Fruit fly (Drosophila melanogaster) whole organism, embryonic: Measurements from ENCODE around the gene nonC.

Source experiments
- Antp ChIP-seq: fragments of 200-800 bp; sonication (Bioruptor generic); optimal IDR thresholded peaks from 3 replicates; lab custom pipeline; 2016; ENCODE audit warnings: missing biosample characterization, missing genetic modification characterization
- Atf3 ChIP-seq: fragments of 200-800 bp; sonication (Bioruptor generic); optimal IDR thresholded peaks from 3 replicates; lab custom pipeline; 2016; ENCODE audit warnings: missing biosample characterization, missing genetic modification characterization
- BEAF-32 ChIP-seq: fragments of 200-800 bp; sonication (Bioruptor generic); optimal IDR thresholded peaks from 3 replicates; lab custom pipeline; 2017; ENCODE audit warnings: missing biosample characterization, missing genetic modification characterization, mild to moderate bottlenecking, moderate library complexity, missing genetic modification reagents
- Bdp1 ChIP-seq: fragments of 200-800 bp; sonication (Bioruptor generic); optimal IDR thresholded peaks from 3 replicates; lab custom pipeline; 2016; ENCODE audit warnings: missing biosample characterization, missing genetic modification characterization
- BtbVII ChIP-seq: fragments of 200-800 bp; sonication (Bioruptor generic); optimal IDR thresholded peaks from 3 replicates; lab custom pipeline; 2017; ENCODE audit warnings: missing biosample characterization, mild to moderate bottlenecking, missing genetic modification characterization
- CG10147 ChIP-seq: fragments of 200-800 bp; sonication (Bioruptor generic); optimal IDR thresholded peaks from 2 replicates; lab custom pipeline; 2019; ENCODE audit warnings: missing biosample characterization, mild to moderate bottlenecking, missing genetic modification characterization, moderate library complexity
- CG10274 ChIP-seq: fragments of 200-800 bp; sonication (Bioruptor generic); optimal IDR thresholded peaks from 3 replicates; lab custom pipeline; 2017; ENCODE audit warnings: missing biosample characterization, mild to moderate bottlenecking, missing genetic modification characterization
- CG11085 ChIP-seq: fragments of 200-800 bp; sonication (Bioruptor generic); IDR thresholded peaks from 2 replicates; pipeline ENCODE4 v1.3.6; 2022; ENCODE audit warnings: missing biosample characterization, missing genetic modification characterization
- CG1529 ChIP-seq: fragments of 200-800 bp; sonication (Bioruptor generic); optimal IDR thresholded peaks from 3 replicates; lab custom pipeline; 2018; ENCODE audit warnings: missing biosample characterization, missing genetic modification characterization
- CG17612 ChIP-seq: fragments of 200-800 bp; sonication (Bioruptor generic); IDR thresholded peaks from 2 replicates; pipeline ENCODE4 v1.3.6; 2022; ENCODE audit warnings: missing biosample characterization, missing genetic modification characterization
- CG2120 ChIP-seq: fragments of 200-800 bp; sonication (Bioruptor generic); optimal IDR thresholded peaks from 3 replicates; lab custom pipeline; 2016; ENCODE audit warnings: missing biosample characterization, missing genetic modification characterization
- CG30020 ChIP-seq: fragments of 200-800 bp; optimal IDR thresholded peaks from 2 replicates; lab custom pipeline; 2019; ENCODE audit warnings: missing biosample characterization, mild to moderate bottlenecking, missing genetic modification characterization, moderate library complexity
- CG33213 ChIP-seq: fragments of 200-800 bp; sonication (Bioruptor generic); optimal IDR thresholded peaks from 3 replicates; lab custom pipeline; 2016; ENCODE audit warnings: missing biosample characterization, missing genetic modification characterization
- CG34376 ChIP-seq: fragments of 200-800 bp; sonication (Bioruptor generic); optimal IDR thresholded peaks from 2 replicates; lab custom pipeline; 2018; ENCODE audit warnings: missing biosample characterization, mild to moderate bottlenecking, missing genetic modification characterization
- CG5180 ChIP-seq: fragments of 200-800 bp; sonication (Bioruptor generic); optimal IDR thresholded peaks from 3 replicates; lab custom pipeline; 2017; ENCODE audit warnings: missing biosample characterization, missing genetic modification characterization, mild to moderate bottlenecking, moderate library complexity, missing genetic modification reagents
- CG6254 ChIP-seq: fragments of 200-800 bp; sonication (Bioruptor generic); optimal IDR thresholded peaks from 3 replicates; lab custom pipeline; 2017; ENCODE audit warnings: mild to moderate bottlenecking, missing biosample characterization, missing genetic modification reagents, missing genetic modification characterization
- CG6654 ChIP-seq: fragments of 200-800 bp; sonication (Bioruptor generic); optimal IDR thresholded peaks from 2 replicates; lab custom pipeline; 2017; ENCODE audit warnings: missing biosample characterization, mild to moderate bottlenecking, missing genetic modification characterization
- CG6689 ChIP-seq: fragments of 200-800 bp; sonication (Bioruptor generic); IDR thresholded peaks from 2 replicates; pipeline ENCODE4 v1.3.6; 2022; ENCODE audit warnings: missing biosample characterization, missing genetic modification characterization
- CG7786 ChIP-seq: fragments of 200-800 bp; sonication (Bioruptor generic); optimal IDR thresholded peaks from 2 replicates; lab custom pipeline; 2016; ENCODE audit warnings: missing biosample characterization, missing genetic modification characterization
- CG9797 ChIP-seq: fragments of 200-800 bp; sonication (Bioruptor generic); optimal IDR thresholded peaks from 3 replicates; lab custom pipeline; 2018; ENCODE audit warnings: missing biosample characterization, mild to moderate bottlenecking, missing genetic modification characterization
- CoRest ChIP-seq: fragments of 200-800 bp; sonication (Bioruptor generic); optimal IDR thresholded peaks from 3 replicates; lab custom pipeline; 2018; ENCODE audit warnings: missing biosample characterization, mild to moderate bottlenecking, missing genetic modification characterization, moderate library complexity
- GATAe ChIP-seq: fragments of 200-800 bp; sonication (Bioruptor generic); conservative IDR thresholded peaks from 2 replicates; pipeline ENCODE4 v1.3.6; 2022; ENCODE audit warnings: missing biosample characterization, missing genetic modification characterization
- H2.0 ChIP-seq: fragments of 200-800 bp; sonication (Bioruptor generic); IDR thresholded peaks from 2 replicates; pipeline ENCODE4 v1.3.6; 2022; ENCODE audit warnings: missing biosample characterization, missing genetic modification characterization
- HLH3B ChIP-seq: fragments of 200-800 bp; sonication (Bioruptor generic); IDR thresholded peaks from 2 replicates; pipeline ENCODE4 v1.3.6; 2022; ENCODE audit warnings: missing biosample characterization, missing genetic modification characterization
- Med ChIP-seq: fragments of 200-800 bp; sonication (Bioruptor generic); peaks from one replicate; lab custom pipeline; 2016; ENCODE audit warnings: missing biosample characterization, missing genetic modification characterization, mild to moderate bottlenecking, inconsistent platforms, moderate library complexity
- NC2β ChIP-seq: fragments of 200-800 bp; sonication (Bioruptor generic); optimal IDR thresholded peaks from 2 replicates; lab custom pipeline; 2016; ENCODE audit warnings: missing biosample characterization, missing genetic modification characterization
- NFAT ChIP-seq: fragments of 200-800 bp; sonication (Bioruptor generic); IDR thresholded peaks from 2 replicates; pipeline ENCODE4 v1.3.6; 2022; ENCODE audit warnings: missing biosample characterization, missing genetic modification characterization
- Oli ChIP-seq: fragments of 200-800 bp; sonication (Bioruptor generic); optimal IDR thresholded peaks from 2 replicates; lab custom pipeline; 2018; ENCODE audit warnings: missing biosample characterization, mild to moderate bottlenecking, missing genetic modification characterization, moderate library complexity
- PHDP ChIP-seq: fragments of 200-800 bp; sonication (Bioruptor generic); optimal IDR thresholded peaks from 3 replicates; lab custom pipeline; 2018; ENCODE audit warnings: missing biosample characterization, mild to moderate bottlenecking, missing genetic modification characterization, moderate library complexity
- Rx ChIP-seq: fragments of 200-800 bp; sonication (Bioruptor generic); IDR thresholded peaks from 2 replicates; pipeline ENCODE4 v1.3.6; 2022; ENCODE audit warnings: missing biosample characterization, missing genetic modification characterization
- Stat92E ChIP-seq, 3 experiments: fragments of >200 bp in 2 of 3; fragments of 200-800 bp in 1 of 3; sonication (Bioruptor generic) in 1 of 3; optimal IDR thresholded peaks; 2 replicates each; lab custom pipeline; 2017 to 2019; ENCODE audit warnings: missing biosample characterization in 3 of 3, missing genetic modification characterization in 3 of 3, mild to moderate bottlenecking in 1 of 3, moderate library complexity in 1 of 3
- Taf1 ChIP-seq: fragments of 200-800 bp; sonication (Bioruptor generic); IDR thresholded peaks from 2 replicates; pipeline ENCODE4 v1.3.6; 2022; ENCODE audit warnings: missing biosample characterization, missing genetic modification characterization
- Trl ChIP-seq, 3 experiments: fragments of >200 bp in 2 of 3; fragments of 200-800 bp in 1 of 3; sonication (Bioruptor generic) in 1 of 3; optimal IDR thresholded peaks; 2 replicates in 1 of 3; 3 replicates in 2 of 3; lab custom pipeline; 2016 to 2017; ENCODE audit warnings: missing biosample characterization in 1 of 3, missing genetic modification characterization in 1 of 3
- Usf ChIP-seq: fragments of 200-800 bp; sonication (Bioruptor generic); optimal IDR thresholded peaks from 2 replicates; lab custom pipeline; 2017; ENCODE audit warnings: missing genotype, missing biosample characterization, missing genetic modification characterization
- ab ChIP-seq: fragments of 200-800 bp; sonication (Bioruptor generic); optimal IDR thresholded peaks from 2 replicates; lab custom pipeline; 2016; ENCODE audit warnings: missing biosample characterization, missing genetic modification characterization
- chm ChIP-seq: fragments of 200-800 bp; sonication (Bioruptor generic); IDR thresholded peaks from 2 replicates; pipeline ENCODE4 v1.3.6; 2022; ENCODE audit warnings: missing biosample characterization, missing genetic modification characterization
- ci ChIP-seq: fragments of 200-800 bp; sonication (Bioruptor generic); IDR thresholded peaks from 3 replicates; pipeline ENCODE4 v1.3.6; 2022; ENCODE audit warnings: missing biosample characterization, missing genetic modification characterization
- dpn ChIP-seq, 2 experiments: fragments of 200-800 bp; sonication (Bioruptor generic); optimal IDR thresholded peaks; 3 replicates each; lab custom pipeline; 2016; ENCODE audit warnings: missing biosample characterization in 2 of 2, missing genetic modification characterization in 2 of 2
- en ChIP-seq: fragments of 200-800 bp; sonication (Bioruptor generic); optimal IDR thresholded peaks from 2 replicates; lab custom pipeline; 2016; ENCODE audit warnings: missing biosample characterization, missing genetic modification characterization
- esg ChIP-seq: fragments of 200-800 bp; sonication (Bioruptor generic); conservative IDR thresholded peaks from 2 replicates; pipeline ENCODE4 v1.3.6; 2022; ENCODE audit warnings: missing biosample characterization, missing genetic modification characterization
- gro ChIP-seq: fragments of 200-800 bp; sonication (Bioruptor generic); optimal IDR thresholded peaks from 2 replicates; lab custom pipeline; 2016; ENCODE audit warnings: missing biosample characterization, missing genetic modification characterization
- h ChIP-seq: fragments of >200 bp; optimal IDR thresholded peaks from 2 replicates; lab custom pipeline; 2017
- kay ChIP-seq: fragments of 200-800 bp; sonication (Bioruptor generic); optimal IDR thresholded peaks from 2 replicates; lab custom pipeline; 2016; ENCODE audit warnings: missing biosample characterization, missing genetic modification characterization
- klu ChIP-seq: fragments of 200-800 bp; sonication (Bioruptor generic); IDR thresholded peaks from 2 replicates; pipeline ENCODE4 v1.3.6; 2022; ENCODE audit warnings: missing biosample characterization, missing genetic modification characterization
- rib ChIP-seq: fragments of 200-800 bp; sonication (Bioruptor generic); IDR thresholded peaks from 2 replicates; pipeline ENCODE4 v1.3.6; 2022; ENCODE audit warnings: missing biosample characterization, missing genetic modification characterization
- ro ChIP-seq: fragments of 200-800 bp; sonication (Bioruptor generic); IDR thresholded peaks from 2 replicates; pipeline ENCODE4 v1.3.6; 2022; ENCODE audit warnings: missing biosample characterization, missing genetic modification characterization
- slp2 ChIP-seq: fragments of 200-800 bp; sonication (Bioruptor generic); optimal IDR thresholded peaks from 2 replicates; lab custom pipeline; 2016; ENCODE audit warnings: missing biosample characterization, missing genetic modification characterization
- sna ChIP-seq: fragments of 200-800 bp; sonication (Bioruptor generic); IDR thresholded peaks from 2 replicates; pipeline ENCODE4 v1.3.6; 2022; ENCODE audit warnings: missing biosample characterization, missing genetic modification characterization; ENCODE audit not compliant: partially characterized antibody
- stc ChIP-seq: fragments of 200-800 bp; sonication (Bioruptor generic); IDR thresholded peaks from 2 replicates; pipeline ENCODE4 v1.3.6; 2022; ENCODE audit warnings: missing biosample characterization, missing genetic modification characterization
- tx ChIP-seq: fragments of 200-800 bp; sonication (Bioruptor generic); optimal IDR thresholded peaks from 2 replicates; lab custom pipeline; 2016; ENCODE audit warnings: missing biosample characterization, missing genetic modification characterization

nonC gene

DNA sequence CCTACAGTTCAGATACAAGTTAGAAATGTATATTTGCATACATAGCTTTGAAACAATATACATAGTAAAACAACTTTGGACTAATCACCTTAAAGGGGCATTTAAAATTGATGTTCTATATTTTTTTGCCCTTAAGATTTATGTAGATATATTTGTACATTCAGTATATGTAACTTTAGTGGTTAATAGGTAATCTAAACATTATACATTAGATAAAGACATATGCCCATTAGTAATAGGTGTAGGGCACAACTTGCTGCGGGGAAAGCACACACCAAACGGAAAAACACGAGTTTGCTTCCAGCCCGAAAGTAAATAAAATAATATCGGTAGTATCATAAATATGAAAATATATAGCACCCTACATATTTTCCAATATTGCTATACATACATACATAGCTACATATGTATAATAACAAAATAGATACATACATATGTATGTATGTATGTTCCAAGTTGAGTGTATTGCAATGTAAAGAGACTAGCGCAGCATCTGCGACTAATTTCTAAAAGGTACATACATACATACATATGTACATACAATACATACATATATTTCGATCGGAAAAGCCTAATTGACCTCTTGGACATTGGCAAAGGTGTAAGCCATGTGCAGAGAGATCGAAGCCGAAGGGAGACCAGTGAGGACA is 39.1 kb downstream of the nonC start, which contains the start of gene CG43736 (continued):
- peak; percentile 87 for TF ChIP-seq NC2β (GFP tag; lab: Kevin White, UChicago)
- peak; percentile 87 for TF ChIP-seq stc (GFP tag; lab: Robert Waterston, UW)
- peak; percentile 82 for TF ChIP-seq CG5180 (GFP tag; lab: Kevin White, UChicago)
- peak; percentile 83 for TF ChIP-seq Bdp1 (GFP tag; lab: Kevin White, UChicago)
- peak; percentile 99 for TF ChIP-seq CoRest (tag; lab: Kevin White, UChicago)
- peak; percentile 87 for TF ChIP-seq esg (GFP tag; lab: Robert Waterston, UW)
- TF ChIP-seq ab (GFP tag; lab: Kevin White, UChicago): peak; percentile 7
- peak; percentile 92 for TF ChIP-seq slp2
- peak; percentile 88 for TF ChIP-seq Antp
- TF ChIP-seq Usf (GFP tag; lab: Kevin White, UChicago): peak; percentile 87
- peak; percentile 85 for TF ChIP-seq CG30020 (tag; lab: Kevin White, UChicago)
- TF ChIP-seq CG2120 (GFP tag; lab: Kevin White, UChicago): peak; percentile 97
- TF ChIP-seq Trl (optimal IDR thresholded peaks at IDR 0.05; lab: Kevin White, UChicago): no peak
- TF ChIP-seq Trl (GFP tag; optimal IDR thresholded peaks at IDR 0.05; lab: Kevin White, UChicago): peak; percentile 92
- TF ChIP-seq CG6254 (GFP tag; lab: Kevin White, UChicago): peak; percentile 82
- TF ChIP-seq NFAT: peak; percentile 68; the same call in 1 of the 2 replicates
- TF ChIP-seq BEAF-32 (GFP tag; lab: Kevin White, UChicago): peak; percentile 17
- peak; percentile 96 for TF ChIP-seq BtbVII (GFP tag; lab: Kevin White, UChicago)
- TF ChIP-seq chm (GFP tag; lab: Robert Waterston, UW): peak; percentile 13; the same call in 1 of the 2 replicates
- TF ChIP-seq gro (GFP tag; lab: Kevin White, UChicago): peak; percentile 90
- peak; percentile 85 for TF ChIP-seq klu
- TF ChIP-seq sna (GFP tag; lab: Robert Waterston, UW): no peak
- peak; percentile 98 for TF ChIP-seq CG10147 (GFP tag; lab: Kevin White, UChicago)
- TF ChIP-seq rib (GFP tag; lab: Robert Waterston, UW): peak; percentile 70; the same call in 1 of the 2 replicates
- TF ChIP-seq CG11085 (GFP tag; lab: Robert Waterston, UW): peak; percentile 75
- peak; percentile 84 for TF ChIP-seq H2.0 (GFP tag; lab: Robert Waterston, UW)
- peak; percentile 94 for TF ChIP-seq dpn (GFP tag; optimal IDR thresholded peaks at IDR 0.05; lab: Kevin White, UChicago)
- peak; percentile 76 for TF ChIP-seq CG33213 (GFP tag; lab: Kevin White, UChicago)
- peak; percentile 65 for TF ChIP-seq Taf1
- peak; percentile 62; the same call in 1 of the 2 replicates for TF ChIP-seq Rx (GFP tag; lab: Robert Waterston, UW)
- TF ChIP-seq CG17612 (GFP tag; lab: Robert Waterston, UW): peak; percentile 83
- peak; percentile 52; the same call in 1 of the 2 replicates for TF ChIP-seq ro
- TF ChIP-seq Med (GFP tag; lab: Kevin White, UChicago): peak; percentile 98
- peak; percentile 96 for TF ChIP-seq CG1529 (GFP tag; lab: Kevin White, UChicago)
- peak; percentile 99 for TF ChIP-seq CG10274 (GFP tag; lab: Kevin White, UChicago)
- TF ChIP-seq h (lab: Kevin White, UChicago): no peak
- peak; percentile 91 for TF ChIP-seq CG6689 (GFP tag; lab: Robert Waterston, UW)
- TF ChIP-seq tx (GFP tag; lab: Kevin White, UChicago): peak; percentile 89
- TF ChIP-seq CG6654 (GFP tag; lab: Kevin White, UChicago): peak; percentile 86
- TF ChIP-seq CG7786 (GFP tag; lab: Kevin White, UChicago): peak; percentile 93
- TF ChIP-seq HLH3B (GFP tag; lab: Robert Waterston, UW): peak; percentile 89
- peak; percentile 81 for TF ChIP-seq kay
- TF ChIP-seq GATAe: peak; percentile 73
- TF ChIP-seq CG34376 (GFP tag; lab: Kevin White, UChicago): peak; percentile 96
- TF ChIP-seq en (GFP tag; lab: Kevin White, UChicago): peak; percentile 83
- peak; percentile 80 for TF ChIP-seq Atf3 (GFP tag; lab: Kevin White, UChicago)
- peak in 1 of 3 experiments; percentile 76 for TF ChIP-seq Stat92E (GFP tag; optimal IDR thresholded peaks at IDR 0.05; lab: Kevin White, UChicago)
- peak; percentile 35 for TF ChIP-seq CG9797 (GFP tag; lab: Kevin White, UChicago)
- peak; percentile 97 for TF ChIP-seq PHDP (tag; lab: Kevin White, UChicago)
- TF ChIP-seq Oli: peak; percentile 97
- peak; percentile 82 for TF ChIP-seq ci
